Fruit fly (Drosophila melanogaster) whole organism, embryonic: Measurements from ENCODE around the gene MFS9.
A peak's percentile ranks its signal among the peaks of the same experiment; 100 is the strongest.

Source experiments
- CG10147 ChIP-seq: fragments of 200-800 bp; sonication (Bioruptor generic); optimal IDR thresholded peaks from 2 replicates; lab custom pipeline; 2019; ENCODE audit warnings: missing biosample characterization, mild to moderate bottlenecking, missing genetic modification characterization, moderate library complexity
- CG10321 ChIP-seq: fragments of 200-800 bp; sonication (Bioruptor generic); IDR thresholded peaks from 2 replicates; pipeline ENCODE4 v1.3.6; 2022; ENCODE audit warnings: missing biosample characterization, missing genetic modification characterization
- CG12219 ChIP-seq: fragments of 200-800 bp; sonication (Bioruptor generic); optimal IDR thresholded peaks from 3 replicates; lab custom pipeline; 2018; ENCODE audit warnings: missing biosample characterization, mild to moderate bottlenecking, missing genetic modification characterization
- CG13296 ChIP-seq: fragments of 200-800 bp; sonication (Bioruptor generic); optimal IDR thresholded peaks from 3 replicates; lab custom pipeline; 2018; ENCODE audit warnings: missing biosample characterization, mild to moderate bottlenecking, missing genetic modification characterization
- CG15479 ChIP-seq: fragments of 200-800 bp; sonication (Bioruptor generic); optimal IDR thresholded peaks from 3 replicates; lab custom pipeline; 2019; ENCODE audit warnings: missing biosample characterization, mild to moderate bottlenecking, missing genetic modification characterization, moderate library complexity
- CG1603 ChIP-seq: fragments of 200-800 bp; sonication (Bioruptor generic); optimal IDR thresholded peaks from 2 replicates; lab custom pipeline; 2019; ENCODE audit warnings: missing biosample characterization, mild to moderate bottlenecking, missing genetic modification characterization, moderate library complexity
- CG16779 ChIP-seq: fragments of 200-800 bp; sonication (Bioruptor generic); IDR thresholded peaks from 2 replicates; pipeline ENCODE4 v1.3.6; 2022; ENCODE audit warnings: missing biosample characterization, missing genetic modification characterization
- CG17568 ChIP-seq: fragments of 200-800 bp; sonication (Bioruptor generic); optimal IDR thresholded peaks from 2 replicates; lab custom pipeline; 2018; ENCODE audit warnings: missing biosample characterization, mild to moderate bottlenecking, missing genetic modification characterization, moderate library complexity
- CG2889 ChIP-seq: fragments of 200-800 bp; sonication (Bioruptor generic); IDR thresholded peaks from 3 replicates; pipeline ENCODE4 v1.3.6; 2022; ENCODE audit warnings: missing biosample characterization, missing genetic modification characterization
- CG3065 ChIP-seq: fragments of 200-800 bp; sonication (Bioruptor generic); optimal IDR thresholded peaks from 2 replicates; lab custom pipeline; 2016; ENCODE audit warnings: missing biosample characterization, missing genetic modification characterization
- CG33213 ChIP-seq: fragments of 200-800 bp; sonication (Bioruptor generic); optimal IDR thresholded peaks from 3 replicates; lab custom pipeline; 2016; ENCODE audit warnings: missing biosample characterization, missing genetic modification characterization
- CG3847 ChIP-seq: fragments of 200-800 bp; sonication (Bioruptor generic); IDR thresholded peaks from 2 replicates; pipeline ENCODE4 v1.3.6; 2022; ENCODE audit warnings: missing biosample characterization, missing genetic modification characterization
- CG4360 ChIP-seq: fragments of 200-800 bp; sonication (Bioruptor generic); IDR thresholded peaks from 2 replicates; pipeline ENCODE4 v1.3.6; 2022; ENCODE audit warnings: missing biosample characterization, missing genetic modification characterization
- CG43689 ChIP-seq: fragments of 200-800 bp; sonication (Bioruptor generic); IDR thresholded peaks from 2 replicates; pipeline ENCODE4 v1.3.6; 2022; ENCODE audit warnings: missing biosample characterization, missing genetic modification characterization
- CG4707 ChIP-seq: fragments of 200-800 bp; sonication (Bioruptor generic); optimal IDR thresholded peaks from 2 replicates; lab custom pipeline; 2018; ENCODE audit warnings: missing biosample characterization, mild to moderate bottlenecking, missing genetic modification characterization, moderate library complexity
- CG6175 ChIP-seq: fragments of 200-800 bp; sonication (Bioruptor generic); IDR thresholded peaks from 3 replicates; pipeline ENCODE4 v1.3.6; 2022; ENCODE audit warnings: missing biosample characterization, missing genetic modification characterization
- CG6654 ChIP-seq: fragments of 200-800 bp; sonication (Bioruptor generic); optimal IDR thresholded peaks from 2 replicates; lab custom pipeline; 2017; ENCODE audit warnings: missing biosample characterization, mild to moderate bottlenecking, missing genetic modification characterization
- CG6765 ChIP-seq: fragments of 200-800 bp; sonication (Bioruptor generic); optimal IDR thresholded peaks from 3 replicates; lab custom pipeline; 2017; ENCODE audit warnings: missing biosample characterization, mild to moderate bottlenecking, missing genetic modification characterization
- CG7357 ChIP-seq: fragments of 200-800 bp; sonication (Bioruptor generic); IDR thresholded peaks from 3 replicates; pipeline ENCODE4 v1.3.6; 2022; ENCODE audit warnings: missing biosample characterization, missing genetic modification characterization
- CG7839 ChIP-seq: fragments of 200-800 bp; sonication (Bioruptor generic); optimal IDR thresholded peaks from 3 replicates; lab custom pipeline; 2018; ENCODE audit warnings: missing biosample characterization, mild to moderate bottlenecking, missing genetic modification characterization, moderate library complexity
- CG7928 ChIP-seq: fragments of 200-800 bp; sonication (Bioruptor generic); optimal IDR thresholded peaks from 2 replicates; lab custom pipeline; 2017; ENCODE audit warnings: missing biosample characterization, mild to moderate bottlenecking, missing genetic modification characterization
- CG8388 ChIP-seq: fragments of 200-800 bp; sonication (Bioruptor generic); optimal IDR thresholded peaks from 2 replicates; lab custom pipeline; 2019; ENCODE audit warnings: missing biosample characterization, mild to moderate bottlenecking, missing genetic modification characterization, moderate library complexity
- CG9876 ChIP-seq: fragments of 200-800 bp; sonication (Bioruptor generic); optimal IDR thresholded peaks from 2 replicates; lab custom pipeline; 2016; ENCODE audit warnings: missing biosample characterization, missing genetic modification characterization
- CHES-1-like ChIP-seq: fragments of 200-800 bp; sonication (Bioruptor generic); optimal IDR thresholded peaks from 2 replicates; lab custom pipeline; 2016; ENCODE audit warnings: missing biosample characterization, missing genetic modification characterization
- Dip3 ChIP-seq: fragments of 200-800 bp; sonication (Bioruptor generic); optimal IDR thresholded peaks from 3 replicates; lab custom pipeline; 2016; ENCODE audit warnings: missing biosample characterization, missing genetic modification characterization
- Hand ChIP-seq: fragments of 200-800 bp; sonication (Bioruptor generic); optimal IDR thresholded peaks from 2 replicates; lab custom pipeline; 2017; ENCODE audit warnings: mild to moderate bottlenecking, missing biosample characterization, missing genetic modification reagents, missing genetic modification characterization
- MTF-1 ChIP-seq: fragments of 200-800 bp; sonication (Bioruptor generic); optimal IDR thresholded peaks from 2 replicates; lab custom pipeline; 2018; ENCODE audit warnings: missing biosample characterization, mild to moderate bottlenecking, missing genetic modification characterization, borderline replicate concordance
- ab ChIP-seq: fragments of 200-800 bp; sonication (Bioruptor generic); optimal IDR thresholded peaks from 2 replicates; lab custom pipeline; 2016; ENCODE audit warnings: missing biosample characterization, missing genetic modification characterization
- amos ChIP-seq: fragments of 200-800 bp; sonication (Bioruptor generic); IDR thresholded peaks from 2 replicates; pipeline ENCODE4 v1.3.6; 2022; ENCODE audit warnings: missing biosample characterization, missing genetic modification characterization; ENCODE audit not compliant: partially characterized antibody
- aop ChIP-seq: fragments of 200-800 bp; sonication (Bioruptor generic); IDR thresholded peaks from 2 replicates; pipeline ENCODE4 v1.3.6; 2022; ENCODE audit warnings: missing biosample characterization, missing genetic modification characterization
- az2 ChIP-seq: fragments of 200-800 bp; sonication (Bioruptor generic); optimal IDR thresholded peaks from 3 replicates; lab custom pipeline; 2016; ENCODE audit warnings: missing biosample characterization, missing genetic modification characterization
- bbx ChIP-seq: fragments of 200-800 bp; sonication (Bioruptor generic); IDR thresholded peaks from 2 replicates; pipeline ENCODE4 v1.3.6; 2022; ENCODE audit warnings: missing biosample characterization, missing genetic modification characterization; ENCODE audit not compliant: partially characterized antibody
- croc ChIP-seq: fragments of 200-800 bp; sonication (Bioruptor generic); conservative IDR thresholded peaks from 3 replicates; pipeline ENCODE4 v1.3.6; 2022; ENCODE audit warnings: missing biosample characterization, missing genetic modification characterization
- cwo ChIP-seq: fragments of 200-800 bp; sonication (Bioruptor generic); optimal IDR thresholded peaks from 3 replicates; lab custom pipeline; 2017; ENCODE audit warnings: missing biosample characterization, missing genetic modification characterization, mild to moderate bottlenecking, moderate library complexity, missing genetic modification reagents
- ewg ChIP-seq: fragments of 200-800 bp; sonication (Bioruptor generic); optimal IDR thresholded peaks from 3 replicates; lab custom pipeline; 2017; ENCODE audit warnings: mild to moderate bottlenecking, missing biosample characterization, missing genetic modification reagents, missing genetic modification characterization
- eyg ChIP-seq: fragments of 200-800 bp; sonication (Bioruptor generic); optimal IDR thresholded peaks from 3 replicates; lab custom pipeline; 2016; ENCODE audit warnings: missing biosample characterization, missing genetic modification characterization
- fd3F ChIP-seq: fragments of 200-800 bp; sonication (Bioruptor generic); optimal IDR thresholded peaks from 2 replicates; lab custom pipeline; 2018; ENCODE audit warnings: missing biosample characterization, mild to moderate bottlenecking, missing genetic modification characterization, moderate library complexity
- fru ChIP-seq: fragments of >200 bp; optimal IDR thresholded peaks from 2 replicates; lab custom pipeline; 2017
- gcm ChIP-seq: fragments of 200-800 bp; sonication (Bioruptor generic); optimal IDR thresholded peaks from 2 replicates; lab custom pipeline; 2019; ENCODE audit warnings: missing biosample characterization, mild to moderate bottlenecking, missing genetic modification characterization, moderate library complexity
- gro ChIP-seq: fragments of 200-800 bp; sonication (Bioruptor generic); optimal IDR thresholded peaks from 2 replicates; lab custom pipeline; 2016; ENCODE audit warnings: missing biosample characterization, missing genetic modification characterization
- gsb ChIP-seq: fragments of 200-800 bp; sonication (Bioruptor generic); IDR thresholded peaks from 2 replicates; pipeline ENCODE4 v1.3.6; 2022; ENCODE audit warnings: missing biosample characterization, missing genetic modification characterization
- gt ChIP-seq: fragments of 200-800 bp; sonication (Bioruptor generic); IDR thresholded peaks from 2 replicates; pipeline ENCODE4 v1.3.6; 2022; ENCODE audit warnings: missing biosample characterization, missing genetic modification characterization
- her ChIP-seq: fragments of 200-800 bp; sonication (Bioruptor generic); optimal IDR thresholded peaks from 2 replicates; lab custom pipeline; 2016; ENCODE audit warnings: missing biosample characterization, missing genetic modification characterization
- ind ChIP-seq: fragments of 200-800 bp; sonication (Bioruptor generic); optimal IDR thresholded peaks from 3 replicates; lab custom pipeline; 2016; ENCODE audit warnings: missing biosample characterization, missing genetic modification characterization
- mam ChIP-seq: fragments of 200-800 bp; sonication (Bioruptor generic); optimal IDR thresholded peaks from 3 replicates; lab custom pipeline; 2016; ENCODE audit warnings: missing biosample characterization, missing genetic modification characterization
- mirr ChIP-seq: fragments of 200-800 bp; sonication (Bioruptor generic); optimal IDR thresholded peaks from 3 replicates; lab custom pipeline; 2018; ENCODE audit warnings: missing biosample characterization, mild to moderate bottlenecking, missing genetic modification characterization
- pum ChIP-seq: fragments of 200-800 bp; sonication (Bioruptor generic); optimal IDR thresholded peaks from 2 replicates; lab custom pipeline; 2016; ENCODE audit warnings: missing biosample characterization, missing genetic modification characterization
- sisA ChIP-seq: fragments of 200-800 bp; sonication (Bioruptor generic); IDR thresholded peaks from 2 replicates; pipeline ENCODE4 v1.3.6; 2022; ENCODE audit warnings: missing biosample characterization, missing genetic modification characterization
- sug ChIP-seq: fragments of 200-800 bp; optimal IDR thresholded peaks from 2 replicates; lab custom pipeline; 2019; ENCODE audit warnings: missing biosample characterization, mild to moderate bottlenecking, missing genetic modification characterization, moderate library complexity
- tx ChIP-seq: fragments of 200-800 bp; sonication (Bioruptor generic); optimal IDR thresholded peaks from 2 replicates; lab custom pipeline; 2016; ENCODE audit warnings: missing biosample characterization, missing genetic modification characterization
- wdn ChIP-seq: fragments of 200-800 bp; sonication (Bioruptor generic); IDR thresholded peaks from 2 replicates; pipeline ENCODE4 v1.3.6; 2022; ENCODE audit warnings: missing biosample characterization, missing genetic modification characterization
- wor ChIP-seq: fragments of 200-800 bp; sonication (Bioruptor generic); IDR thresholded peaks from 2 replicates; pipeline ENCODE4 v1.3.6; 2022; ENCODE audit warnings: missing biosample characterization, missing genetic modification characterization

MFS9 gene

dm6 chr3R:20555720-20556280, 43.5 kb upstream of the MFS9 start (continued):
- TF ChIP-seq gt (GFP tag; lab: Robert Waterston, UW) (no peak), fd3F (GFP tag; lab: Kevin White, UChicago) (no peak), Dip3 (GFP tag; lab: Kevin White, UChicago) (no peak), tx (no peak), her (no peak), CG13296 (no peak), CG10321 (no peak), CG1603 (tag; lab: Kevin White, UChicago) (peak; percentile 56), gcm (GFP tag; lab: Kevin White, UChicago) (peak; percentile 43), pum (no peak), mam (GFP tag; lab: Kevin White, UChicago) (no peak), CG15479 (GFP tag; lab: Kevin White, UChicago) (no peak), CG8388 (GFP tag; lab: Kevin White, UChicago) (no peak), gro (no peak), eyg (GFP tag; lab: Kevin White, UChicago) (no peak), wor (GFP tag; lab: Robert Waterston, UW) (no peak), az2 (no peak), CG6765 (GFP tag; lab: Kevin White, UChicago) (no peak), gsb (GFP tag; lab: Robert Waterston, UW) (no peak), CG17568 (GFP tag; lab: Kevin White, UChicago) (no peak), CG6175 (GFP tag; lab: Robert Waterston, UW) (no peak), CG2889 (no peak), CG9876 (no peak), croc (GFP tag; lab: Robert Waterston, UW) (no peak), MTF-1 (GFP tag; lab: Kevin White, UChicago) (no peak), CG6654 (GFP tag; lab: Kevin White, UChicago) (no peak), ab (GFP tag; lab: Kevin White, UChicago) (no peak), CG43689 (no peak), CG3065 (GFP tag; lab: Kevin White, UChicago) (no peak), amos (GFP tag; lab: Robert Waterston, UW) (no peak), CG7357 (GFP tag; lab: Robert Waterston, UW) (no peak), mirr (peak; percentile 97), CG33213 (GFP tag; lab: Kevin White, UChicago) (peak; percentile 17), wdn (no peak; the same call in 1 of the 2 replicates), sug (tag; lab: Kevin White, UChicago) (no peak), Hand (peak; percentile 46), fru (no peak), CG12219 (peak; percentile 22), aop (GFP tag; lab: Robert Waterston, UW) (no peak), bbx (GFP tag; lab: Robert Waterston, UW) (0 out of 2 replicates have a peak, but pooled peaks have one; percentile 14), CG7839 (tag; lab: Kevin White, UChicago) (no peak), CG4360 (GFP tag; lab: Robert Waterston, UW) (peak; percentile 7; the same call in 1 of the 2 replicates), CG4707 (GFP tag; lab: Kevin White, UChicago) (peak; percentile 46), sisA (GFP tag; lab: Robert Waterston, UW) (no peak), ind (GFP tag; lab: Kevin White, UChicago) (no peak), CG3847 (GFP tag; lab: Robert Waterston, UW) (no peak), CG10147 (GFP tag; lab: Kevin White, UChicago) (no peak), CG16779 (GFP tag; lab: Robert Waterston, UW) (no peak), ewg (GFP tag; lab: Kevin White, UChicago) (no peak), CG7928 (GFP tag; lab: Kevin White, UChicago) (no peak), cwo (peak; percentile 96), CHES-1-like (no peak)
